Worm (Caenorhabditis elegans) whole organism, L4/young adult: ENCODE results near the gene atn-1.

Source experiments
- W03F9.2 ChIP-seq: fragments of 150-350 bp; optimal IDR thresholded peaks from 2 replicates; lab custom pipeline; 2014; ENCODE audit warnings: missing biosample characterization, missing genetic modification characterization
- dao-5 ChIP-seq: sonication (generic microtip); optimal IDR thresholded peaks from 2 replicates; lab custom pipeline; 2016; ENCODE audit warnings: missing genotype, missing genetic modification characterization, moderate library complexity, missing compliant biosample characterization
- him-1 ChIP-seq: sonication (generic microtip); optimal IDR thresholded peaks from 2 replicates; lab custom pipeline; 2016; ENCODE audit warnings: missing genotype, missing genetic modification reagents, missing genetic modification characterization, missing compliant biosample characterization

The atn-1 gene

ce11 chrV:12505730-12506129 is 27.5 kb downstream of the atn-1 start:
- TF ChIP-seq him-1 (tag; lab: Kevin White, UChicago) (no peak), dao-5 (tag; lab: Kevin White, UChicago) (no peak), W03F9.2 (tag; lab: Kevin White, UChicago) (no peak)

- no peak for TF ChIP-seq dao-5 (tag; lab: Kevin White, UChicago)
Measured at ce11 chrV:12506185-12506584, 28.0 kb downstream of the atn-1 start, which contains the start of gene nlp-46. nlp-46 (minus strand) TSS chrV:12506285.

- TF ChIP-seq dao-5 (tag; lab: Kevin White, UChicago) (no peak), W03F9.2 (tag; lab: Kevin White, UChicago) (no peak), him-1 (tag; lab: Kevin White, UChicago) (no peak)
Measured at ce11 chrV:12511946-12512345, 33.7 kb downstream of the atn-1 start.

- TF ChIP-seq dao-5 (tag; lab: Kevin White, UChicago) (no peak), him-1 (tag; lab: Kevin White, UChicago) (no peak), W03F9.2 (tag; lab: Kevin White, UChicago) (no peak)
Measured at ce11 chrV:12512773-12513172, 34.6 kb downstream of the atn-1 start, which contains the start of the genes T28H10.2 and lgmn-1. T28H10.2 (minus strand) TSS chrV:12512949. lgmn-1 (plus strand) TSS chrV:12513056.

ce11 chrV:12513900-12514299 is 35.7 kb downstream of the atn-1 start:
- TF ChIP-seq dao-5 (tag; lab: Kevin White, UChicago): no peak

ce11 chrV:12517148-12517547 is 38.9 kb downstream of the atn-1 start, which contains the start of gene cal-1:
cal-1 (minus strand) TSS chrV:12517248.
- TF ChIP-seq him-1 (tag; lab: Kevin White, UChicago) (no peak), W03F9.2 (tag; lab: Kevin White, UChicago) (no peak), dao-5 (tag; lab: Kevin White, UChicago) (no peak)

- TF ChIP-seq W03F9.2 (tag; lab: Kevin White, UChicago): no peak
- TF ChIP-seq dao-5 (tag; lab: Kevin White, UChicago): no peak
- TF ChIP-seq him-1 (tag; lab: Kevin White, UChicago): no peak
Measured at ce11 chrV:12517757-12518156, 39.5 kb downstream of the atn-1 start.

ce11 chrV:12518770-12519169 is 40.6 kb downstream of the atn-1 start:
- TF ChIP-seq him-1 (tag; lab: Kevin White, UChicago): no peak

ce11 chrV:12523356-12523755 is 45.1 kb downstream of the atn-1 start:
- no peak for TF ChIP-seq him-1 (tag; lab: Kevin White, UChicago)
- TF ChIP-seq W03F9.2 (tag; lab: Kevin White, UChicago): no peak
- no peak for TF ChIP-seq dao-5 (tag; lab: Kevin White, UChicago)

- TF ChIP-seq him-1 (tag; lab: Kevin White, UChicago): no peak
Measured at ce11 chrV:12525526-12525925, 47.3 kb downstream of the atn-1 start, which contains the start of gene dyf-4. dyf-4 (minus strand) TSS chrV:12525738.

- TF ChIP-seq him-1 (tag; lab: Kevin White, UChicago) (no peak), dao-5 (tag; lab: Kevin White, UChicago) (no peak), W03F9.2 (tag; lab: Kevin White, UChicago) (no peak)
Measured at ce11 chrV:12526124-12526523, 47.9 kb downstream of the atn-1 start.

- TF ChIP-seq him-1 (tag; lab: Kevin White, UChicago) (no peak), dao-5 (tag; lab: Kevin White, UChicago) (no peak), W03F9.2 (tag; lab: Kevin White, UChicago) (no peak)
Measured at ce11 chrV:12526758-12527157, 48.5 kb downstream of the atn-1 start, which contains the start of gene F45D3.1. F45D3.1 (plus strand) TSS chrV:12527058.

ce11 chrV:12528919-12529318 is 50.7 kb downstream of the atn-1 start:
- peak; percentile 31 for TF ChIP-seq him-1 (tag; lab: Kevin White, UChicago)
- no peak for TF ChIP-seq W03F9.2 (tag; lab: Kevin White, UChicago)
- TF ChIP-seq dao-5 (tag; lab: Kevin White, UChicago): no peak

- no peak for TF ChIP-seq him-1 (tag; lab: Kevin White, UChicago)
- TF ChIP-seq W03F9.2 (tag; lab: Kevin White, UChicago): no peak
- TF ChIP-seq dao-5 (tag; lab: Kevin White, UChicago): no peak
Measured at ce11 chrV:12530129-12530528, 51.9 kb downstream of the atn-1 start.

ce11 chrV:12531084-12531483 is 52.9 kb downstream of the atn-1 start:
- no peak for TF ChIP-seq dao-5 (tag; lab: Kevin White, UChicago)
- TF ChIP-seq him-1 (tag; lab: Kevin White, UChicago): no peak
- no peak for TF ChIP-seq W03F9.2 (tag; lab: Kevin White, UChicago)
